Worm (Caenorhabditis elegans) whole organism, late embryonic: Measurements from ENCODE around the gene str-74.

Experiments used
- K02D7.2 ChIP-seq: sonication (generic microtip); optimal IDR thresholded peaks from 2 replicates; lab custom pipeline; 2017; ENCODE audit warnings: mild to moderate bottlenecking, missing genetic modification characterization, missing compliant biosample characterization
- ama-1 ChIP-seq: fragments of 150-350 bp; optimal IDR thresholded peaks from 2 replicates; lab custom pipeline; 2014
- ceh-2 ChIP-seq: sonication (generic microtip); optimal IDR thresholded peaks from 2 replicates; lab custom pipeline; 2016; ENCODE audit warnings: missing genotype, missing genetic modification characterization, missing compliant biosample characterization
- ceh-31 ChIP-seq: sonication (generic microtip); optimal IDR thresholded peaks from 2 replicates; lab custom pipeline; 2016; ENCODE audit warnings: missing genetic modification characterization, missing compliant biosample characterization
- ceh-6 ChIP-seq: fragments of 200-800 bp; sonication (Bioruptor generic); optimal IDR thresholded peaks from 2 replicates; lab custom pipeline; 2018; ENCODE audit warnings: mild to moderate bottlenecking, missing genetic modification characterization, missing compliant biosample characterization
- elt-2 ChIP-seq: sonication (generic microtip); optimal IDR thresholded peaks from 2 replicates; lab custom pipeline; 2016; ENCODE audit warnings: missing genetic modification reagents, missing genetic modification characterization, missing compliant biosample characterization
- eyg-1 ChIP-seq: sonication (generic microtip); optimal IDR thresholded peaks from 2 replicates; lab custom pipeline; 2016; ENCODE audit warnings: missing genotype, missing genetic modification characterization, missing compliant biosample characterization
- gmeb-2 ChIP-seq: sonication (generic microtip); optimal IDR thresholded peaks from 2 replicates; lab custom pipeline; 2016; ENCODE audit warnings: missing genetic modification characterization, inconsistent platforms, missing compliant biosample characterization
- hlh-8 ChIP-seq: sonication (generic microtip); optimal IDR thresholded peaks from 2 replicates; lab custom pipeline; 2016; ENCODE audit warnings: missing genotype, missing genetic modification characterization, missing compliant biosample characterization
- lim-6 ChIP-seq: sonication (generic microtip); optimal IDR thresholded peaks from 2 replicates; lab custom pipeline; 2016; ENCODE audit warnings: missing genetic modification characterization, missing compliant biosample characterization
- nhr-11 ChIP-seq: fragments of 150-350 bp; optimal IDR thresholded peaks from 2 replicates; lab custom pipeline; 2014; ENCODE audit warnings: missing biosample characterization, missing genetic modification characterization
- pqm-1 ChIP-seq: sonication (generic microtip); optimal IDR thresholded peaks from 2 replicates; lab custom pipeline; 2016; ENCODE audit warnings: missing genetic modification characterization, missing compliant biosample characterization
- ref-2 ChIP-seq: sonication (generic microtip); optimal IDR thresholded peaks from 2 replicates; lab custom pipeline; 2016; ENCODE audit warnings: missing genetic modification characterization, missing compliant biosample characterization

DNA sequence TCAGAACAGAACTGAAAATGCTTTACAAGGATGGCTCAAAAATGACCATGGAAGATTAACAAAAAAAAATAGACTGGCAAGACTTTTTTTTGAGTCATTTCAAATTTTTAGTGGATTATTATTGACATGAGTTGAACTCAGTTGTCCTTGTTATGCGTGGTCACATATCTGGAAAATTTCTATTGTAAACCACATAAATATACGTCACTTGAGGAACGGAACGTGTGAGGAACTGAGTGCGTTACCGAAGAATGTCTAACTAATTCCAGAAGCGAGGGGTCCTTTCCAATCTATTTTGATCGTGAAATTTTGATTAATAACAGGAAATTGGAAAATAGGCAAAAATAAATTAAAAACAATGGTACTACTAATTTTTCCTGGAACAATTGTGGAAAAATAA lies 21.5 kb upstream of the str-74 start:
- no peak for TF ChIP-seq elt-2 (tag; lab: Kevin White, UChicago)
- TF ChIP-seq hlh-8 (tag; lab: Kevin White, UChicago), result no peak
- no peak for TF ChIP-seq nhr-11
- TF ChIP-seq ama-1, result no peak
- no peak for TF ChIP-seq lim-6 (tag; lab: Kevin White, UChicago)
- TF ChIP-seq ceh-31 (tag; lab: Kevin White, UChicago), result no peak
- no peak for TF ChIP-seq ref-2 (tag; lab: Kevin White, UChicago)
- no peak for TF ChIP-seq K02D7.2 (tag; lab: Kevin White, UChicago)
- no peak for TF ChIP-seq ceh-6 (GFP tag; lab: Kevin White, UChicago)
- no peak for TF ChIP-seq pqm-1 (tag; lab: Kevin White, UChicago)
- TF ChIP-seq gmeb-2 (tag; lab: Kevin White, UChicago), result no peak
- TF ChIP-seq ceh-2 (tag; lab: Kevin White, UChicago), result no peak
- TF ChIP-seq eyg-1 (tag; lab: Kevin White, UChicago), result no peak
